Worm (Caenorhabditis elegans) whole organism, L3 larva: ENCODE measurements around the gene pfs-2.

Experiments used
- R02D3.7 ChIP-seq: fragments of 150-350 bp; optimal IDR thresholded peaks from 2 replicates; lab custom pipeline; 2014; ENCODE audit warnings: missing biosample characterization, missing genetic modification characterization
- ZK546.5 ChIP-seq: sonication (generic microtip); optimal IDR thresholded peaks from 2 replicates; lab custom pipeline; 2017; ENCODE audit warnings: missing biosample characterization, missing genetic modification characterization
- aly-2 ChIP-seq: fragments of 150-350 bp; optimal IDR thresholded peaks from 2 replicates; lab custom pipeline; 2014; ENCODE audit warnings: missing biosample characterization, missing genetic modification characterization
- ama-1 ChIP-seq: fragments of 150-350 bp; optimal IDR thresholded peaks from 2 replicates; lab custom pipeline; 2018
- ceh-16 ChIP-seq: sonication (generic microtip); optimal IDR thresholded peaks from 2 replicates; lab custom pipeline; 2017; ENCODE audit warnings: missing biosample characterization, missing genetic modification characterization
- ceh-28 ChIP-seq: fragments of 150-350 bp; optimal IDR thresholded peaks from 2 replicates; lab custom pipeline; 2014; ENCODE audit warnings: missing biosample characterization, missing genetic modification reagents, missing genetic modification characterization
- ceh-82 ChIP-seq: fragments of 150-350 bp; optimal IDR thresholded peaks from 2 replicates; lab custom pipeline; 2014; ENCODE audit warnings: missing biosample characterization, missing genetic modification characterization
- ceh-9 ChIP-seq: sonication (generic microtip); optimal IDR thresholded peaks from 2 replicates; lab custom pipeline; 2018; ENCODE audit warnings: missing biosample characterization, missing genetic modification characterization
- daf-12 ChIP-seq: fragments of 150-350 bp; optimal IDR thresholded peaks from 2 replicates; lab custom pipeline; 2014; ENCODE audit warnings: missing biosample characterization, missing genetic modification reagents, missing genetic modification characterization
- egl-27 ChIP-seq: sonication (generic microtip); optimal IDR thresholded peaks from 4 replicates; lab custom pipeline; 2017; ENCODE audit warnings: missing biosample characterization, missing genetic modification reagents, missing genetic modification characterization
- egl-5 ChIP-seq: fragments of 150-350 bp; optimal IDR thresholded peaks from 2 replicates; lab custom pipeline; 2017; ENCODE audit warnings: missing biosample characterization, missing genetic modification reagents, missing genetic modification characterization, inconsistent platforms
- elt-1 ChIP-seq: fragments of 150-350 bp; optimal IDR thresholded peaks from 2 replicates; lab custom pipeline; 2014; ENCODE audit warnings: missing biosample characterization, missing genetic modification characterization
- elt-2 ChIP-seq: sonication (generic microtip); optimal IDR thresholded peaks from 2 replicates; lab custom pipeline; 2016; ENCODE audit warnings: missing genetic modification reagents, mild to moderate bottlenecking, missing genetic modification characterization, missing compliant biosample characterization
- elt-3 ChIP-seq, 3 experiments: fragments of 150-350 bp in 1 of 3; sonication (generic microtip) in 2 of 3; optimal IDR thresholded peaks; 2 replicates in 2 of 3; 4 replicates in 1 of 3; lab custom pipeline; 2014 to 2017; ENCODE audit warnings: missing biosample characterization in 3 of 3, missing genetic modification characterization in 3 of 3
- eor-1 ChIP-seq, 2 experiments: fragments of 150-350 bp; optimal IDR thresholded peaks; 2 replicates each; lab custom pipeline; 2014 to 2018; ENCODE audit warnings: missing biosample characterization in 2 of 2, missing genetic modification characterization in 2 of 2
- fkh-10 ChIP-seq: sonication (generic microtip); optimal IDR thresholded peaks from 2 replicates; lab custom pipeline; 2017; ENCODE audit warnings: missing biosample characterization, missing genetic modification reagents, missing genetic modification characterization
- fkh-2 ChIP-seq: fragments of 150-350 bp; optimal IDR thresholded peaks from 2 replicates; lab custom pipeline; 2014; ENCODE audit warnings: missing biosample characterization, missing genetic modification reagents, missing genetic modification characterization
- fos-1 ChIP-seq: fragments of 150-350 bp; optimal IDR thresholded peaks from 2 replicates; lab custom pipeline; 2014; ENCODE audit warnings: missing biosample characterization, missing genetic modification characterization
- hmg-11 ChIP-seq: sonication (generic microtip); optimal IDR thresholded peaks from 2 replicates; lab custom pipeline; 2016; ENCODE audit warnings: missing genetic modification characterization, missing compliant biosample characterization
- jun-1 ChIP-seq: fragments of 150-350 bp; optimal IDR thresholded peaks from 2 replicates; lab custom pipeline; 2014; ENCODE audit warnings: missing biosample characterization, missing genetic modification reagents, missing genetic modification characterization
- lin-15B ChIP-seq: fragments of 150-350 bp; optimal IDR thresholded peaks from 2 replicates; lab custom pipeline; 2014; ENCODE audit warnings: missing biosample characterization, missing genetic modification characterization
- lin-39 ChIP-seq: fragments of 150-350 bp; optimal IDR thresholded peaks from 2 replicates; lab custom pipeline; 2018; ENCODE audit warnings: missing biosample characterization, missing genetic modification reagents, missing genetic modification characterization
- lsy-12 ChIP-seq: sonication (generic microtip); optimal IDR thresholded peaks from 2 replicates; lab custom pipeline; 2016; ENCODE audit warnings: mild to moderate bottlenecking, missing genetic modification characterization, missing compliant biosample characterization
- mdl-1 ChIP-seq: fragments of 150-350 bp; optimal IDR thresholded peaks from 2 replicates; lab custom pipeline; 2014; ENCODE audit warnings: missing biosample characterization, missing genetic modification characterization
- mml-1 ChIP-seq: fragments of 150-350 bp; sonication (generic microtip); optimal IDR thresholded peaks from 3 replicates; lab custom pipeline; 2014; ENCODE audit warnings: missing biosample characterization, missing genetic modification characterization
- nfya-1 ChIP-seq: sonication (generic microtip); optimal IDR thresholded peaks from 2 replicates; lab custom pipeline; 2017; ENCODE audit warnings: missing genetic modification characterization, mild to moderate bottlenecking, missing compliant biosample characterization, antibody characterized with exemption, moderate library complexity; ENCODE audit not compliant: insufficient read depth
- nhr-11 ChIP-seq: fragments of 150-350 bp; optimal IDR thresholded peaks from 2 replicates; lab custom pipeline; 2014; ENCODE audit warnings: missing biosample characterization, missing genetic modification characterization
- nhr-12 ChIP-seq: fragments of 150-350 bp; optimal IDR thresholded peaks from 2 replicates; lab custom pipeline; 2014; ENCODE audit warnings: missing biosample characterization, missing genetic modification characterization
- nhr-23 ChIP-seq: fragments of 150-350 bp; optimal IDR thresholded peaks from 2 replicates; lab custom pipeline; 2014; ENCODE audit warnings: missing biosample characterization, missing genetic modification reagents, missing genetic modification characterization
- nhr-237 ChIP-seq: fragments of 150-350 bp; optimal IDR thresholded peaks from 2 replicates; lab custom pipeline; 2014; ENCODE audit warnings: missing biosample characterization, missing genetic modification characterization
- nhr-25 ChIP-seq: sonication (generic microtip); optimal IDR thresholded peaks from 2 replicates; lab custom pipeline; 2017; ENCODE audit warnings: missing biosample characterization, missing genetic modification characterization
- nhr-28 ChIP-seq: fragments of 150-350 bp; optimal IDR thresholded peaks from 2 replicates; lab custom pipeline; 2014; ENCODE audit warnings: missing biosample characterization, missing genetic modification characterization
- nhr-43 ChIP-seq: sonication (generic microtip); optimal IDR thresholded peaks from 2 replicates; lab custom pipeline; 2016; ENCODE audit warnings: mild to moderate bottlenecking, missing genetic modification characterization, missing compliant biosample characterization; ENCODE audit not compliant: poor library complexity, severe bottlenecking
- nhr-67 ChIP-seq: fragments of 150-350 bp; optimal IDR thresholded peaks from 2 replicates; lab custom pipeline; 2014; ENCODE audit warnings: missing biosample characterization, missing genetic modification characterization
- nhr-76 ChIP-seq: fragments of 150-350 bp; sonication (generic microtip); optimal IDR thresholded peaks from 5 replicates; lab custom pipeline; 2014; ENCODE audit warnings: missing biosample characterization, missing genetic modification characterization
- nhr-77 ChIP-seq: fragments of 150-350 bp; optimal IDR thresholded peaks from 2 replicates; lab custom pipeline; 2014; ENCODE audit warnings: missing biosample characterization, missing genetic modification characterization
- pha-4 ChIP-seq: fragments of 150-350 bp; optimal IDR thresholded peaks from 2 replicates; lab custom pipeline; 2014; ENCODE audit warnings: missing biosample characterization, missing genetic modification reagents, missing genetic modification characterization
- pqm-1 ChIP-seq: fragments of 150-350 bp; optimal IDR thresholded peaks from 2 replicates; lab custom pipeline; 2017; ENCODE audit warnings: missing biosample characterization, missing genetic modification characterization, inconsistent platforms
- sea-2 ChIP-seq: fragments of 150-350 bp; sonication (generic microtip); optimal IDR thresholded peaks from 4 replicates; lab custom pipeline; 2014; ENCODE audit warnings: missing biosample characterization, missing genetic modification reagents, missing genetic modification characterization
- skn-1 ChIP-seq: fragments of 150-350 bp; optimal IDR thresholded peaks from 2 replicates; lab custom pipeline; 2014; ENCODE audit warnings: missing biosample characterization, missing genetic modification characterization
- snpc-4 ChIP-seq: fragments of 150-350 bp; optimal IDR thresholded peaks from 2 replicates; lab custom pipeline; 2014; ENCODE audit warnings: missing biosample characterization, missing genetic modification characterization
- tbx-2 ChIP-seq: sonication (generic microtip); optimal IDR thresholded peaks from 2 replicates; lab custom pipeline; 2016; ENCODE audit warnings: mild to moderate bottlenecking, missing genetic modification characterization, missing compliant biosample characterization
- unc-39 ChIP-seq: sonication (generic microtip); optimal IDR thresholded peaks from 4 replicates; lab custom pipeline; 2017; ENCODE audit warnings: missing biosample characterization, missing genetic modification characterization
- unc-62 ChIP-seq: fragments of 150-350 bp; sonication (generic microtip); optimal IDR thresholded peaks from 4 replicates; lab custom pipeline; 2014; ENCODE audit warnings: missing biosample characterization, missing genetic modification reagents, missing genetic modification characterization
- zag-1 ChIP-seq: fragments of 150-350 bp; optimal IDR thresholded peaks from 2 replicates; lab custom pipeline; 2014; ENCODE audit warnings: missing biosample characterization, missing genetic modification characterization
- ztf-11 ChIP-seq: fragments of 150-350 bp; optimal IDR thresholded peaks from 2 replicates; lab custom pipeline; 2014; ENCODE audit warnings: missing biosample characterization, missing genetic modification characterization
- ztf-4 ChIP-seq: fragments of 150-350 bp; optimal IDR thresholded peaks from 2 replicates; lab custom pipeline; 2014; ENCODE audit warnings: missing biosample characterization, missing genetic modification characterization

The pfs-2 gene

DNA sequence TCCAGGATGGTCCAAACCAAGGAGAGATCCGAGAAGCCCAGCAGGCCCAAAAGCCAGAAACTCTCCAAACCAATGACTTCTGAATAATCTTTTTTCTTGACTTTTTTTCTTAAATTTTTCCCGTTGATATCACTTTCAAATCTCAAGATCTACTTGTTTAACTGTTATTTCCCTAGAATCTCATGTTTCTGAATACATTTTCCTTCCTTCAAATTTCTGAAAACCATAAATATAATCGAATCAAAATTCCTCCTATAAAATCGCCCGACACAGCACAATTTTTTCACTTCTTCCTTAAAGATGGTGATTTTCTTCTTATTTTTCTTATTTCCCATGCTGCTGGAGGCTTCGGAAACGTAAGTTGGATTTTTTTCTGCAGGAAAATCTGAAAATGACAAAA, 30.0 kb downstream of the pfs-2 start, which contains the start of gene F26H11.8:
F26H11.8 (plus strand) TSS at position 301 of the 400 bp plus-strand sequence.
- TF ChIP-seq skn-1 (tag; lab: Kevin White, UChicago), result no peak
- no peak for TF ChIP-seq aly-2 (tag; lab: Kevin White, UChicago)
- no peak for TF ChIP-seq pqm-1 (tag; lab: Kevin White, UChicago)
- no peak for TF ChIP-seq mdl-1 (tag; lab: Kevin White, UChicago)
- no peak for TF ChIP-seq R02D3.7 (tag; lab: Kevin White, UChicago)
- TF ChIP-seq elt-2 (tag; lab: Kevin White, UChicago), result no peak
- no peak for TF ChIP-seq lin-39 (tag; lab: Kevin White, UChicago)
- no peak for TF ChIP-seq ama-1 (lab: Kevin White, UChicago)
- TF ChIP-seq ztf-11, result no peak
- TF ChIP-seq nhr-28, result no peak
- TF ChIP-seq nfya-1 (tag; lab: Kevin White, UChicago), result no peak
- TF ChIP-seq nhr-11, result no peak
- TF ChIP-seq nhr-25 (tag; lab: Kevin White, UChicago), result no peak
- TF ChIP-seq snpc-4 (tag; lab: Kevin White, UChicago), result no peak
- TF ChIP-seq elt-3 (tag; optimal IDR thresholded peaks at IDR 0.05; lab: Kevin White, UChicago), result no peak
- TF ChIP-seq nhr-77, result no peak
- TF ChIP-seq hmg-11 (tag; lab: Kevin White, UChicago), result no peak

DNA sequence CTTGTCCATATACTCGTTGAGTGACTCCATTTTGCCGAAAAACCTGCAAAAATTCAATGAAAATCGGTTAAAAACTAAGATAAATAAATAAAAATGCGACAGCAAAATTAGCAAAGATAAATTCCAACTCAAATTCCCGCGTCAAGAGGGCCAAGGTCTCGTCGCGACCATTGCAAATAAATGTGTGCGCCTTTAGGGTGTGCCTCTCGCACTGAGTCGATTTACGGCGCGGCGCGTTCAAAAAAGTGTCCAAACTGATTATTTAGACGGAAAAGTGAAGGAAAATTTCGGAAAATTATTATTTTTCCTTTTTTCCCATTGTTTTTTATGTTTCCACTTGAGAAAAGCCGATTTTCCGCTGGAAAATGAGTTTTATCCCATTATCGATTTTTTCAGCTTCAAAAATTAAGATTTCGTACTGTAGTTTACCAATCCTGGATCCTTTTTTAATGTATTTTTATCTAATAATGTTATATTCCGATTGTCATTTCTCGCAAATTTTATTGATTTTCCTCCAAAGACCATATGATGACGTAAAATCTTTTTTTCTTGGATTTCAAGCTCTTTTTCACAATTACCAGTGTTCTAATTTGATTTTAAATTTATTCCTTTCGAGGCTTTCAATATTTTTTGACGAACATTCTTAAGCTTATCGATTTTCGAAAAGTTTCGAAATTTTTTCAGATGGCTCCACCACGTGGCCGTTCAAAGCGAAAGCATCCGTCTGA, 32.0 kb downstream of the pfs-2 start, which contains the start of the genes kbp-3 and nurf-1:
kbp-3 (minus strand) TSS at position 43 of the 728 bp plus-strand sequence.
nurf-1 (plus strand) TSS at position 678 of the 728 bp plus-strand sequence.
- TF ChIP-seq egl-27 (no peak), sea-2 (GFP tag; lab: Kevin White, UChicago) (no peak), hmg-11 (tag; lab: Kevin White, UChicago) (peak; percentile 85), ceh-28 (tag; lab: Kevin White, UChicago) (peak; percentile 46), lin-15B (tag; lab: Kevin White, UChicago) (peak; percentile 90), R02D3.7 (tag; lab: Kevin White, UChicago) (peak; percentile 63), elt-3 (tag; optimal IDR thresholded peaks at IDR 0.05; lab: Kevin White, UChicago) (no peak), zag-1 (tag; lab: Kevin White, UChicago) (no peak), nhr-23 (tag; lab: Kevin White, UChicago) (peak; percentile 46), nhr-11 (no peak), fkh-2 (tag; lab: Kevin White, UChicago) (no peak), nhr-77 (no peak), snpc-4 (tag; lab: Kevin White, UChicago) (peak; percentile 37), nhr-43 (no peak), elt-2 (tag; lab: Kevin White, UChicago) (peak; percentile 12), fos-1 (tag; lab: Kevin White, UChicago) (no peak), nhr-12 (no peak), nhr-237 (tag; lab: Kevin White, UChicago) (no peak), mml-1 (no peak), pha-4 (peak; percentile 55), daf-12 (tag; lab: Kevin White, UChicago) (no peak), ceh-16 (tag; lab: Kevin White, UChicago) (no peak), nhr-25 (tag; lab: Kevin White, UChicago) (peak; percentile 50), ZK546.5 (no peak), ztf-4 (no peak), lin-39 (tag; lab: Kevin White, UChicago) (peak; percentile 83), unc-62 (GFP tag; lab: Kevin White, UChicago) (no peak), skn-1 (tag; lab: Kevin White, UChicago) (no peak), unc-39 (tag; lab: Kevin White, UChicago) (no peak), eor-1 (tag; optimal IDR thresholded peaks at IDR 0.05; lab: Kevin White, UChicago) (no peak), nfya-1 (tag; lab: Kevin White, UChicago) (peak; percentile 82), aly-2 (tag; lab: Kevin White, UChicago) (no peak), jun-1 (tag; lab: Kevin White, UChicago) (no peak), fkh-10 (GFP tag; lab: Kevin White, UChicago) (no peak), ama-1 (lab: Kevin White, UChicago) (no peak), mdl-1 (tag; lab: Kevin White, UChicago) (no peak), nhr-67 (tag; lab: Kevin White, UChicago) (no peak), ceh-9 (tag; lab: Kevin White, UChicago) (no peak), lsy-12 (tag; lab: Kevin White, UChicago) (no peak), egl-5 (tag; lab: Kevin White, UChicago) (peak; percentile 87), ceh-82 (tag; lab: Kevin White, UChicago) (no peak), elt-1 (tag; lab: Kevin White, UChicago) (no peak), tbx-2 (tag; lab: Kevin White, UChicago) (no peak), pqm-1 (tag; lab: Kevin White, UChicago) (no peak), ztf-11 (no peak), nhr-76 (tag; lab: Kevin White, UChicago) (no peak), nhr-28 (no peak)
- TF ChIP-seq, all 47 proteins: peak for 12
